Worm (Caenorhabditis elegans) whole organism, early embryonic: Measurements from ENCODE around the gene K03H1.11.

ENCODE experiments used
- B0310.2 ChIP-seq: sonication (generic microtip); optimal IDR thresholded peaks from 2 replicates; lab custom pipeline; 2016; ENCODE audit warnings: mild to moderate bottlenecking, missing genetic modification characterization, missing compliant biosample characterization
- aly-1 ChIP-seq: sonication (generic microtip); optimal IDR thresholded peaks from 2 replicates; lab custom pipeline; 2016; ENCODE audit warnings: missing genetic modification characterization, missing compliant biosample characterization
- ama-1 ChIP-seq: fragments of 150-350 bp; optimal IDR thresholded peaks from 2 replicates; lab custom pipeline; 2014
- ceh-13 ChIP-seq: fragments of 200-800 bp; sonication (Bioruptor generic); optimal IDR thresholded peaks from 2 replicates; lab custom pipeline; 2018; ENCODE audit warnings: mild to moderate bottlenecking, missing genetic modification characterization, missing compliant biosample characterization
- ets-7 ChIP-seq: sonication (generic microtip); optimal IDR thresholded peaks from 2 replicates; lab custom pipeline; 2016; ENCODE audit warnings: missing genotype, missing genetic modification characterization, missing compliant biosample characterization
- flt-1 ChIP-seq: fragments of 200-800 bp; sonication (Bioruptor generic); IDR thresholded peaks from 2 replicates; pipeline ENCODE4 v1.3.6; 2022; ENCODE audit warnings: missing genetic modification characterization, missing compliant biosample characterization
- hmbx-1 ChIP-seq: sonication (generic microtip); optimal IDR thresholded peaks from 2 replicates; lab custom pipeline; 2016; ENCODE audit warnings: mild to moderate bottlenecking, missing genetic modification characterization, missing compliant biosample characterization
- hmg-4 ChIP-seq: fragments of 200-800 bp; sonication (Bioruptor generic); optimal IDR thresholded peaks from 2 replicates; lab custom pipeline; 2018; ENCODE audit warnings: mild to moderate bottlenecking, missing genetic modification characterization, missing compliant biosample characterization
- pes-1 ChIP-seq: fragments of 200-800 bp; sonication (Bioruptor generic); IDR thresholded peaks from 2 replicates; pipeline ENCODE4 v1.3.6; 2022; ENCODE audit warnings: missing genetic modification reagents, missing genetic modification characterization, missing compliant biosample characterization
- scrt-1 ChIP-seq: fragments of 200-800 bp; sonication (Bioruptor generic); IDR thresholded peaks from 2 replicates; pipeline ENCODE4 v1.3.6; 2022; ENCODE audit warnings: missing genetic modification characterization, missing compliant biosample characterization
- sea-1 ChIP-seq: fragments of 200-800 bp; sonication (Bioruptor generic); conservative IDR thresholded peaks from 2 replicates; pipeline ENCODE4 v1.3.6; 2022; ENCODE audit warnings: missing genetic modification characterization, missing compliant biosample characterization
- tbx-11 ChIP-seq: fragments of 200-800 bp; sonication (Bioruptor generic); IDR thresholded peaks from 2 replicates; pipeline ENCODE4 v1.3.6; 2022; ENCODE audit warnings: missing genetic modification characterization, missing compliant biosample characterization
- tbx-37 ChIP-seq: fragments of 200-800 bp; sonication (Bioruptor generic); conservative IDR thresholded peaks from 2 replicates; pipeline ENCODE4 v1.3.6; 2022; ENCODE audit warnings: missing genetic modification reagents, missing genetic modification characterization, missing compliant biosample characterization
- tra-4 ChIP-seq: sonication (generic microtip); optimal IDR thresholded peaks from 2 replicates; lab custom pipeline; 2017; ENCODE audit warnings: missing genetic modification characterization, missing compliant biosample characterization

ce11 chrIII:9999235-9999634 lies 47.5 kb upstream of the K03H1.11 start, which contains the start of gene C05B5.17:
- TF ChIP-seq ama-1 (lab: Kevin White, UChicago) (no peak), pes-1 (no peak), hmbx-1 (tag; lab: Kevin White, UChicago) (no peak), aly-1 (tag; lab: Kevin White, UChicago) (no peak), tra-4 (tag; lab: Kevin White, UChicago) (no peak), sea-1 (GFP tag; lab: Robert Waterston, UW) (no peak), hmg-4 (no peak), scrt-1 (GFP tag; lab: Robert Waterston, UW) (no peak), tbx-37 (GFP tag; lab: Robert Waterston, UW) (no peak), flt-1 (GFP tag; lab: Robert Waterston, UW) (no peak), tbx-11 (GFP tag; lab: Robert Waterston, UW) (no peak), B0310.2 (tag; lab: Kevin White, UChicago) (no peak), ceh-13 (no peak), ets-7 (tag; lab: Kevin White, UChicago) (no peak)
